Worm (Caenorhabditis elegans): ENCODE data around the gene lgc-36.

The lgc-36 gene

ce11 chrV:11239187-11239725 is 19.5 kb downstream of the lgc-36 start, which contains the start of the genes dvc-1 and ima-1:
dvc-1 (minus strand) TSS chrV:11239331.
ima-1 (plus strand) TSS chrV:11239675.
- TF ChIP-seq K11D2.4 (GFP tag; IDR thresholded peaks at IDR 0.05) (no peak), nhr-27 (tag; optimal IDR thresholded peaks at IDR 0.05) (no peak), zfh-2 (GFP tag; conservative IDR thresholded peaks at IDR 0.05) (no peak), unc-130 (GFP tag; optimal IDR thresholded peaks at IDR 0.05) (peak; percentile 90), lin-26 (GFP tag; IDR thresholded peaks at IDR 0.05) (peak; percentile 78), nfyb-1 (GFP tag; IDR thresholded peaks at IDR 0.05) (0 out of 2 replicates have a peak, but pooled peaks have one; percentile 14), ztf-25 (GFP tag; IDR thresholded peaks at IDR 0.05) (peak; percentile 86), snpc-1.3 (tag; optimal IDR thresholded peaks at IDR 0.05; ENCODE audit: insufficient read depth) (no peak), sptf-2 (GFP tag; optimal IDR thresholded peaks at IDR 0.05) (no peak), chd-7 (tag; optimal IDR thresholded peaks at IDR 0.05) (no peak), lin-35 (GFP tag; optimal IDR thresholded peaks at IDR 0.05) (peak; percentile 8 to 59 (median 43)), bed-2 (GFP tag; IDR thresholded peaks at IDR 0.05) (0 out of 2 replicates have a peak, but pooled peaks have one; percentile 62), bed-1 (GFP tag; IDR thresholded peaks at IDR 0.05) (no peak), F57A8.1 (GFP tag; optimal IDR thresholded peaks at IDR 0.05) (no peak), aptf-3 (GFP tag; IDR thresholded peaks at IDR 0.05) (no peak), somi-1 (GFP tag; optimal IDR thresholded peaks at IDR 0.05) (no peak), F49E8.2 (tag; optimal IDR thresholded peaks at IDR 0.05; ENCODE audit: insufficient read depth) (peak; percentile 66), F37B4.10 (GFP tag; IDR thresholded peaks at IDR 0.05) (0 out of 2 replicates have a peak, but pooled peaks have one; percentile 49), ceh-40 (GFP tag; IDR thresholded peaks at IDR 0.05) (0 out of 2 replicates have a peak, but pooled peaks have one; percentile 41), ceh-91 (GFP tag; IDR thresholded peaks at IDR 0.05) (peak; percentile 94), dox-1 (GFP tag; IDR thresholded peaks at IDR 0.05) (peak; percentile 95), Y79H2A.3 (GFP tag; conservative IDR thresholded peaks at IDR 0.05) (peak; percentile 55; the same call in 1 of the 2 replicates), F23B12.7 (tag; optimal IDR thresholded peaks at IDR 0.05; ENCODE audit: insufficient read depth) (no peak), ceh-27 (GFP tag; optimal IDR thresholded peaks at IDR 0.05) (peak; percentile 38), attf-5 (GFP tag; optimal IDR thresholded peaks at IDR 0.05) (peak; percentile 84), nhr-90 (tag; optimal IDR thresholded peaks at IDR 0.05) (no peak), Y53F4B.3 (GFP tag; IDR thresholded peaks at IDR 0.05) (no peak), lin-40 (tag; optimal IDR thresholded peaks at IDR 0.05) (no peak), ama-1 (optimal IDR thresholded peaks at IDR 0.05) (no peak), ama-1 (GFP tag; optimal IDR thresholded peaks at IDR 0.05) (no peak), ztf-28 (GFP tag; IDR thresholded peaks at IDR 0.05) (0 out of 2 replicates have a peak, but pooled peaks have one; percentile 43), snpc-4 (GFP tag; optimal IDR thresholded peaks at IDR 0.05) (peak; percentile 45), snpc-4 (tag; optimal IDR thresholded peaks at IDR 0.05) (peak; percentile 38 to 79 (median 64)), madf-3 (GFP tag; IDR thresholded peaks at IDR 0.05) (peak; percentile 92), aptf-2 (GFP tag; conservative IDR thresholded peaks at IDR 0.05) (0 out of 2 replicates have a peak, but pooled peaks have one; percentile 18), snpc-3.4 (tag; optimal IDR thresholded peaks at IDR 0.05) (peak; percentile 76), F39B2.1 (GFP tag; IDR thresholded peaks at IDR 0.05) (peak; percentile 67; the same call in 1 of the 2 replicates), attf-6 (GFP tag; IDR thresholded peaks at IDR 0.05) (peak; percentile 51; the same call in 1 of the 2 replicates), let-607 (tag; optimal IDR thresholded peaks at IDR 0.05) (no peak), madf-8 (GFP tag; conservative IDR thresholded peaks at IDR 0.05) (peak; percentile 93), Y95B8A.8 (GFP tag; IDR thresholded peaks at IDR 0.05) (peak; percentile 81), efl-1 (GFP tag; optimal IDR thresholded peaks at IDR 0.05) (peak; percentile 99), hmg-1.2 (GFP tag; IDR thresholded peaks at IDR 0.05) (peak; percentile 70; the same call in 1 of the 2 replicates), dpff-1 (tag; optimal IDR thresholded peaks at IDR 0.05) (no peak), D2030.7 (GFP tag; IDR thresholded peaks at IDR 0.05) (peak; percentile 91), mes-4 (tag; optimal IDR thresholded peaks at IDR 0.05) (no peak), rcor-1 (GFP tag; IDR thresholded peaks at IDR 0.05) (peak; percentile 90)

All from whole organism, young adult.